Worm (Caenorhabditis elegans) whole organism, L3 larva: ENCODE data around the gene F57B1.5.

Experiments used
- ceh-28 ChIP-seq: fragments of 150-350 bp; optimal IDR thresholded peaks from 2 replicates; lab custom pipeline; 2014; ENCODE audit warnings: missing biosample characterization, missing genetic modification reagents, missing genetic modification characterization
- elt-2 ChIP-seq: sonication (generic microtip); optimal IDR thresholded peaks from 2 replicates; lab custom pipeline; 2016; ENCODE audit warnings: missing genetic modification reagents, mild to moderate bottlenecking, missing genetic modification characterization, missing compliant biosample characterization
- fos-1 ChIP-seq: fragments of 150-350 bp; optimal IDR thresholded peaks from 2 replicates; lab custom pipeline; 2014; ENCODE audit warnings: missing biosample characterization, missing genetic modification characterization
- lin-15B ChIP-seq: fragments of 150-350 bp; optimal IDR thresholded peaks from 2 replicates; lab custom pipeline; 2014; ENCODE audit warnings: missing biosample characterization, missing genetic modification characterization
- nhr-12 ChIP-seq: fragments of 150-350 bp; optimal IDR thresholded peaks from 2 replicates; lab custom pipeline; 2014; ENCODE audit warnings: missing biosample characterization, missing genetic modification characterization
- nhr-25 ChIP-seq: sonication (generic microtip); optimal IDR thresholded peaks from 2 replicates; lab custom pipeline; 2017; ENCODE audit warnings: missing biosample characterization, missing genetic modification characterization
- nhr-28 ChIP-seq: fragments of 150-350 bp; optimal IDR thresholded peaks from 2 replicates; lab custom pipeline; 2014; ENCODE audit warnings: missing biosample characterization, missing genetic modification characterization
- tbx-2 ChIP-seq: sonication (generic microtip); optimal IDR thresholded peaks from 2 replicates; lab custom pipeline; 2016; ENCODE audit warnings: mild to moderate bottlenecking, missing genetic modification characterization, missing compliant biosample characterization
- ztf-11 ChIP-seq: fragments of 150-350 bp; optimal IDR thresholded peaks from 2 replicates; lab custom pipeline; 2014; ENCODE audit warnings: missing biosample characterization, missing genetic modification characterization

- no peak for TF ChIP-seq lin-15B (tag; lab: Kevin White, UChicago)
- no peak for TF ChIP-seq elt-2 (tag; lab: Kevin White, UChicago)
- no peak for TF ChIP-seq nhr-25 (tag; lab: Kevin White, UChicago)
- no peak for TF ChIP-seq nhr-12 (tag; lab: Kevin White, UChicago)
- TF ChIP-seq ceh-28, result no peak
- TF ChIP-seq nhr-28 (tag; lab: Kevin White, UChicago), result no peak
- TF ChIP-seq fos-1, result no peak
- no peak for TF ChIP-seq tbx-2 (tag; lab: Kevin White, UChicago)
- no peak for TF ChIP-seq ztf-11 (tag; lab: Kevin White, UChicago)
Measured at ce11 chrV:13206514-13206913, 1.0 kb upstream of the F57B1.5 start.
